Fruit fly (Drosophila melanogaster) whole organism, embryonic: Measurements from ENCODE around the gene CG3726.

Experiments
- Abd-B ChIP-seq: fragments of 200-800 bp; sonication (Bioruptor generic); optimal IDR thresholded peaks from 2 replicates; lab custom pipeline; 2018; ENCODE audit warnings: missing biosample characterization, mild to moderate bottlenecking, missing genetic modification characterization, moderate library complexity
- Atf3 ChIP-seq: fragments of 200-800 bp; sonication (Bioruptor generic); optimal IDR thresholded peaks from 3 replicates; lab custom pipeline; 2016; ENCODE audit warnings: missing biosample characterization, missing genetic modification characterization
- B-H1 ChIP-seq: fragments of 200-800 bp; sonication (Bioruptor generic); IDR thresholded peaks from 3 replicates; pipeline ENCODE4 v1.3.6; 2022; ENCODE audit warnings: missing biosample characterization, missing genetic modification characterization
- CG10267 ChIP-seq: fragments of 200-800 bp; sonication (Bioruptor generic); optimal IDR thresholded peaks from 2 replicates; lab custom pipeline; 2018; ENCODE audit warnings: missing biosample characterization, mild to moderate bottlenecking, missing genetic modification characterization, moderate library complexity
- CG11456 ChIP-seq: fragments of 200-800 bp; sonication (Bioruptor generic); IDR thresholded peaks from 3 replicates; pipeline ENCODE4 v1.3.6; 2022; ENCODE audit warnings: missing biosample characterization, missing genetic modification characterization
- CG12299 ChIP-seq: fragments of 200-800 bp; sonication (Bioruptor generic); optimal IDR thresholded peaks from 2 replicates; lab custom pipeline; 2018; ENCODE audit warnings: missing biosample characterization, mild to moderate bottlenecking, missing genetic modification characterization
- CG13424 ChIP-seq: fragments of 200-800 bp; sonication (Bioruptor generic); optimal IDR thresholded peaks from 2 replicates; lab custom pipeline; 2019; ENCODE audit warnings: missing biosample characterization, mild to moderate bottlenecking, missing genetic modification characterization, moderate library complexity
- CG14667 ChIP-seq: fragments of 200-800 bp; sonication (Bioruptor generic); IDR thresholded peaks from 2 replicates; pipeline ENCODE4 v1.3.6; 2022; ENCODE audit warnings: missing biosample characterization, missing genetic modification characterization
- CG14710 ChIP-seq: fragments of 200-800 bp; sonication (Bioruptor generic); optimal IDR thresholded peaks from 3 replicates; lab custom pipeline; 2019; ENCODE audit warnings: missing biosample characterization, mild to moderate bottlenecking, missing genetic modification characterization, moderate library complexity
- CG17186 ChIP-seq: fragments of 200-800 bp; sonication (Bioruptor generic); optimal IDR thresholded peaks from 3 replicates; lab custom pipeline; 2017; ENCODE audit warnings: missing biosample characterization, missing genetic modification reagents, missing genetic modification characterization
- CG17912 ChIP-seq: fragments of 200-800 bp; sonication (Bioruptor generic); optimal IDR thresholded peaks from 2 replicates; lab custom pipeline; 2018; ENCODE audit warnings: missing biosample characterization, mild to moderate bottlenecking, missing genetic modification characterization
- CG1792 ChIP-seq: fragments of 200-800 bp; sonication (Bioruptor generic); optimal IDR thresholded peaks from 2 replicates; lab custom pipeline; 2016; ENCODE audit warnings: missing biosample characterization, missing genetic modification characterization
- CG18476 ChIP-seq: fragments of 200-800 bp; sonication (Bioruptor generic); optimal IDR thresholded peaks from 2 replicates; lab custom pipeline; 2016; ENCODE audit warnings: missing biosample characterization, mild to moderate bottlenecking, missing genetic modification characterization
- CG33213 ChIP-seq: fragments of 200-800 bp; sonication (Bioruptor generic); optimal IDR thresholded peaks from 3 replicates; lab custom pipeline; 2016; ENCODE audit warnings: missing biosample characterization, missing genetic modification characterization
- CG33557 ChIP-seq: fragments of 200-800 bp; sonication (Bioruptor generic); optimal IDR thresholded peaks from 2 replicates; lab custom pipeline; 2019; ENCODE audit warnings: missing biosample characterization, mild to moderate bottlenecking, missing genetic modification characterization, moderate library complexity
- CG42726 ChIP-seq: fragments of 200-800 bp; sonication (Bioruptor generic); IDR thresholded peaks from 2 replicates; pipeline ENCODE4 v1.3.6; 2022; ENCODE audit warnings: missing biosample characterization, missing genetic modification characterization; ENCODE audit not compliant: partially characterized antibody
- CG4282 ChIP-seq: fragments of 200-800 bp; sonication (Bioruptor generic); optimal IDR thresholded peaks from 2 replicates; lab custom pipeline; 2016; ENCODE audit warnings: missing biosample characterization, missing genetic modification characterization
- CG4404 ChIP-seq: fragments of 200-800 bp; sonication (Bioruptor generic); IDR thresholded peaks from 2 replicates; pipeline ENCODE4 v1.3.6; 2022; ENCODE audit warnings: missing biosample characterization, missing genetic modification characterization
- CG4820 ChIP-seq: fragments of 200-800 bp; sonication (Bioruptor generic); optimal IDR thresholded peaks from 3 replicates; lab custom pipeline; 2016; ENCODE audit warnings: missing biosample characterization, missing genetic modification characterization
- CG5953 ChIP-seq: fragments of 200-800 bp; sonication (Bioruptor generic); IDR thresholded peaks from 2 replicates; pipeline ENCODE4 v1.3.6; 2022; ENCODE audit warnings: missing biosample characterization, missing genetic modification characterization
- CG7357 ChIP-seq: fragments of 200-800 bp; sonication (Bioruptor generic); IDR thresholded peaks from 3 replicates; pipeline ENCODE4 v1.3.6; 2022; ENCODE audit warnings: missing biosample characterization, missing genetic modification characterization
- CG7987 ChIP-seq: fragments of 200-800 bp; sonication (Bioruptor generic); optimal IDR thresholded peaks from 2 replicates; lab custom pipeline; 2018; ENCODE audit warnings: missing biosample characterization, mild to moderate bottlenecking, missing genetic modification characterization, moderate library complexity
- CG8089 ChIP-seq: fragments of 200-800 bp; sonication (Bioruptor generic); optimal IDR thresholded peaks from 3 replicates; lab custom pipeline; 2016; ENCODE audit warnings: missing biosample characterization, missing genetic modification characterization
- CG8944 ChIP-seq: fragments of 200-800 bp; sonication (Bioruptor generic); optimal IDR thresholded peaks from 3 replicates; lab custom pipeline; 2016; ENCODE audit warnings: missing biosample characterization, missing genetic modification characterization
- CG9437 ChIP-seq: fragments of 200-800 bp; sonication (Bioruptor generic); optimal IDR thresholded peaks from 2 replicates; lab custom pipeline; 2018; ENCODE audit warnings: missing biosample characterization, mild to moderate bottlenecking, missing genetic modification characterization
- CG9609 ChIP-seq: fragments of 200-800 bp; sonication (Bioruptor generic); optimal IDR thresholded peaks from 3 replicates; lab custom pipeline; 2016; ENCODE audit warnings: missing biosample characterization, missing genetic modification characterization
- CG9727 ChIP-seq: fragments of 200-800 bp; sonication (Bioruptor generic); optimal IDR thresholded peaks from 3 replicates; lab custom pipeline; 2017; ENCODE audit warnings: missing biosample characterization, mild to moderate bottlenecking, missing genetic modification characterization
- CG9932 ChIP-seq: fragments of 200-800 bp; sonication (Bioruptor generic); IDR thresholded peaks from 2 replicates; pipeline ENCODE4 v1.3.6; 2022; ENCODE audit warnings: missing biosample characterization, missing genetic modification characterization
- CHES-1-like ChIP-seq: fragments of 200-800 bp; sonication (Bioruptor generic); optimal IDR thresholded peaks from 2 replicates; lab custom pipeline; 2016; ENCODE audit warnings: missing biosample characterization, missing genetic modification characterization
- Camta ChIP-seq: fragments of 200-800 bp; sonication (Bioruptor generic); optimal IDR thresholded peaks from 2 replicates; lab custom pipeline; 2016; ENCODE audit warnings: missing biosample characterization, missing genetic modification characterization
- Gsc ChIP-seq: fragments of 200-800 bp; sonication (Bioruptor generic); IDR thresholded peaks from 2 replicates; pipeline ENCODE4 v1.3.6; 2022; ENCODE audit warnings: missing biosample characterization, missing genetic modification characterization
- Hey ChIP-seq: fragments of 200-800 bp; sonication (Bioruptor generic); optimal IDR thresholded peaks from 3 replicates; lab custom pipeline; 2018; ENCODE audit warnings: missing biosample characterization, mild to moderate bottlenecking, missing genetic modification characterization
- Lhr ChIP-seq: fragments of 200-800 bp; sonication (Bioruptor generic); optimal IDR thresholded peaks from 3 replicates; lab custom pipeline; 2017; ENCODE audit warnings: mild to moderate bottlenecking, missing biosample characterization, missing genetic modification reagents, missing genetic modification characterization
- Six4 ChIP-seq: fragments of 200-800 bp; sonication (Bioruptor generic); optimal IDR thresholded peaks from 2 replicates; lab custom pipeline; 2016; ENCODE audit warnings: missing biosample characterization, missing genetic modification characterization
- Sox100B ChIP-seq: fragments of 200-800 bp; sonication (Bioruptor generic); optimal IDR thresholded peaks from 3 replicates; lab custom pipeline; 2018; ENCODE audit warnings: missing biosample characterization, mild to moderate bottlenecking, missing genetic modification characterization
- eyg ChIP-seq: fragments of 200-800 bp; sonication (Bioruptor generic); optimal IDR thresholded peaks from 3 replicates; lab custom pipeline; 2016; ENCODE audit warnings: missing biosample characterization, missing genetic modification characterization
- gcm ChIP-seq: fragments of 200-800 bp; sonication (Bioruptor generic); optimal IDR thresholded peaks from 2 replicates; lab custom pipeline; 2019; ENCODE audit warnings: missing biosample characterization, mild to moderate bottlenecking, missing genetic modification characterization, moderate library complexity
- phol ChIP-seq: fragments of 200-800 bp; sonication (Bioruptor generic); optimal IDR thresholded peaks from 3 replicates; lab custom pipeline; 2018; ENCODE audit warnings: missing biosample characterization, mild to moderate bottlenecking, missing genetic modification characterization, moderate library complexity
- row ChIP-seq: fragments of 200-800 bp; sonication (Bioruptor generic); IDR thresholded peaks from 3 replicates; pipeline ENCODE4 v1.3.6; 2022; ENCODE audit warnings: missing biosample characterization, missing genetic modification characterization
- run ChIP-seq: fragments of 200-800 bp; sonication (Bioruptor generic); optimal IDR thresholded peaks from 3 replicates; lab custom pipeline; 2018; ENCODE audit warnings: missing biosample characterization, mild to moderate bottlenecking, missing genetic modification characterization
- sens ChIP-seq: fragments of 200-800 bp; sonication (Bioruptor generic); peaks from one replicate; lab custom pipeline; 2016; ENCODE audit warnings: missing biosample characterization, missing genetic modification characterization
- sim ChIP-seq: fragments of 200-800 bp; sonication (Bioruptor generic); IDR thresholded peaks from 2 replicates; pipeline ENCODE4 v1.3.6; 2022; ENCODE audit warnings: missing biosample characterization, missing genetic modification characterization
- sob ChIP-seq: fragments of 200-800 bp; sonication (Bioruptor generic); IDR thresholded peaks from 2 replicates; pipeline ENCODE4 v1.3.6; 2022; ENCODE audit warnings: missing biosample characterization, missing genetic modification characterization
- sqz ChIP-seq: fragments of 200-800 bp; sonication (Bioruptor generic); optimal IDR thresholded peaks from 3 replicates; lab custom pipeline; 2018; ENCODE audit warnings: missing biosample characterization, mild to moderate bottlenecking, missing genetic modification characterization
- tx ChIP-seq: fragments of 200-800 bp; sonication (Bioruptor generic); optimal IDR thresholded peaks from 2 replicates; lab custom pipeline; 2016; ENCODE audit warnings: missing biosample characterization, missing genetic modification characterization
- unc-4 ChIP-seq: fragments of 200-800 bp; sonication (Bioruptor generic); IDR thresholded peaks from 2 replicates; pipeline ENCODE4 v1.3.6; 2022; ENCODE audit warnings: missing biosample characterization, missing genetic modification characterization; ENCODE audit not compliant: partially characterized antibody
- vnd ChIP-seq: fragments of 200-800 bp; sonication (Bioruptor generic); IDR thresholded peaks from 3 replicates; pipeline ENCODE4 v1.3.6; 2022; ENCODE audit warnings: missing biosample characterization, missing genetic modification characterization; ENCODE audit not compliant: partially characterized antibody
- vvl ChIP-seq: fragments of 200-800 bp; sonication (Bioruptor generic); IDR thresholded peaks from 2 replicates; pipeline ENCODE4 v1.3.6; 2022; ENCODE audit warnings: missing biosample characterization, missing genetic modification characterization
- wor ChIP-seq: fragments of 200-800 bp; sonication (Bioruptor generic); IDR thresholded peaks from 2 replicates; pipeline ENCODE4 v1.3.6; 2022; ENCODE audit warnings: missing biosample characterization, missing genetic modification characterization
- z ChIP-seq: fragments of 200-800 bp; sonication (Bioruptor generic); IDR thresholded peaks from 3 replicates; pipeline ENCODE4 v1.3.6; 2022; ENCODE audit warnings: missing biosample characterization, missing genetic modification characterization
- zfh1 ChIP-seq: fragments of 200-800 bp; sonication (Bioruptor generic); IDR thresholded peaks from 3 replicates; pipeline ENCODE4 v1.3.6; 2022; ENCODE audit warnings: missing biosample characterization, missing genetic modification characterization

The CG3726 gene

dm6 chrX:5973389-5974025, 56.6 kb downstream of the CG3726 start (continued):
- TF ChIP-seq Lhr: no peak
- no peak for TF ChIP-seq run (tag; lab: Kevin White, UChicago)
- no peak for TF ChIP-seq CG33557 (GFP tag; lab: Kevin White, UChicago)
- peak; percentile 47; the same call in 2 of the 3 replicates for TF ChIP-seq row (GFP tag; lab: Robert Waterston, UW)
- TF ChIP-seq gcm (GFP tag; lab: Kevin White, UChicago): no peak
- 0 out of 2 replicates have a peak, but pooled peaks have one; percentile 8 for TF ChIP-seq Gsc (GFP tag; lab: Robert Waterston, UW)
- TF ChIP-seq Six4: no peak
- no peak for TF ChIP-seq Sox100B (GFP tag; lab: Kevin White, UChicago)
- no peak for TF ChIP-seq CG17912 (GFP tag; lab: Kevin White, UChicago)
- peak; percentile 5 for TF ChIP-seq sqz (GFP tag; lab: Kevin White, UChicago)
- no peak for TF ChIP-seq tx (GFP tag; lab: Kevin White, UChicago)
- TF ChIP-seq CG8089 (GFP tag; lab: Kevin White, UChicago): no peak
- TF ChIP-seq CHES-1-like (GFP tag; lab: Kevin White, UChicago): no peak
- TF ChIP-seq vnd (GFP tag; lab: Robert Waterston, UW): no peak
- TF ChIP-seq CG42726: no peak
- TF ChIP-seq unc-4: no peak
- no peak for TF ChIP-seq CG5953 (GFP tag; lab: Robert Waterston, UW)
- peak; percentile 53; the same call in 2 of the 3 replicates for TF ChIP-seq zfh1
- TF ChIP-seq eyg: no peak
- no peak for TF ChIP-seq wor (GFP tag; lab: Robert Waterston, UW)
- TF ChIP-seq Hey: no peak
- peak; percentile 71 for TF ChIP-seq CG4820 (GFP tag; lab: Kevin White, UChicago)
- TF ChIP-seq CG10267 (tag; lab: Kevin White, UChicago): peak; percentile 20
- peak; percentile 59 for TF ChIP-seq vvl
- TF ChIP-seq CG7987 (GFP tag; lab: Kevin White, UChicago): no peak
- TF ChIP-seq CG9727 (GFP tag; lab: Kevin White, UChicago): no peak
- no peak for TF ChIP-seq CG4404 (GFP tag; lab: Robert Waterston, UW)
- TF ChIP-seq CG9932 (GFP tag; lab: Robert Waterston, UW): no peak
- TF ChIP-seq Atf3: no peak
- TF ChIP-seq sim (GFP tag; lab: Robert Waterston, UW): no peak
- TF ChIP-seq sob (GFP tag; lab: Robert Waterston, UW): peak; percentile 27; the same call in 1 of the 2 replicates
- peak; percentile 28 for TF ChIP-seq sens (GFP tag; lab: Kevin White, UChicago)
- TF ChIP-seq CG13424 (tag; lab: Kevin White, UChicago): no peak
- TF ChIP-seq z (GFP tag; lab: Robert Waterston, UW): no peak
- no peak for TF ChIP-seq B-H1 (GFP tag; lab: Robert Waterston, UW)
- no peak for TF ChIP-seq CG8944 (GFP tag; lab: Kevin White, UChicago)
- TF ChIP-seq CG7357 (GFP tag; lab: Robert Waterston, UW): no peak; the same call in 2 of the 3 replicates
- no peak for TF ChIP-seq Abd-B (GFP tag; lab: Kevin White, UChicago)
- TF ChIP-seq CG12299 (tag; lab: Kevin White, UChicago): no peak
- no peak for TF ChIP-seq CG9609
- no peak for TF ChIP-seq Camta
- TF ChIP-seq CG4282: no peak
- TF ChIP-seq CG1792 (GFP tag; lab: Kevin White, UChicago): no peak
- no peak for TF ChIP-seq CG9437 (GFP tag; lab: Kevin White, UChicago)
- TF ChIP-seq CG14710 (tag; lab: Kevin White, UChicago): peak; percentile 40
- no peak for TF ChIP-seq CG18476 (GFP tag; lab: Kevin White, UChicago)
- no peak for TF ChIP-seq CG33213
- TF ChIP-seq CG17186: no peak
- peak; percentile 45; the same call in 1 of the 2 replicates for TF ChIP-seq CG14667
- no peak for TF ChIP-seq CG11456 (GFP tag; lab: Robert Waterston, UW)
- peak; percentile 51 for TF ChIP-seq phol
